Fruit fly (Drosophila melanogaster) whole organism, embryonic: ENCODE measurements around the gene CG43954.

ENCODE experiments used
- Atf3 ChIP-seq: fragments of 200-800 bp; sonication (Bioruptor generic); optimal IDR thresholded peaks from 3 replicates; lab custom pipeline; 2016; ENCODE audit warnings: missing biosample characterization, missing genetic modification characterization
- CG13287 ChIP-seq: fragments of 200-800 bp; sonication (Bioruptor generic); IDR thresholded peaks from 2 replicates; pipeline ENCODE4 v1.3.6; 2022; ENCODE audit warnings: missing biosample characterization, missing genetic modification characterization; ENCODE audit not compliant: partially characterized antibody
- CG14860 ChIP-seq: fragments of 200-800 bp; sonication (Bioruptor generic); IDR thresholded peaks from 3 replicates; pipeline ENCODE4 v1.3.6; 2022; ENCODE audit warnings: missing biosample characterization, missing genetic modification characterization; ENCODE audit not compliant: partially characterized antibody
- CG15601 ChIP-seq: fragments of 200-800 bp; sonication (Bioruptor generic); optimal IDR thresholded peaks from 3 replicates; lab custom pipeline; 2019; ENCODE audit warnings: missing biosample characterization, mild to moderate bottlenecking, missing genetic modification characterization, moderate library complexity
- CG17359 ChIP-seq: fragments of 200-800 bp; sonication (Bioruptor generic); optimal IDR thresholded peaks from 3 replicates; lab custom pipeline; 2018; ENCODE audit warnings: missing biosample characterization, mild to moderate bottlenecking, missing genetic modification characterization, moderate library complexity
- CG17912 ChIP-seq: fragments of 200-800 bp; sonication (Bioruptor generic); optimal IDR thresholded peaks from 2 replicates; lab custom pipeline; 2018; ENCODE audit warnings: missing biosample characterization, mild to moderate bottlenecking, missing genetic modification characterization
- CG18011 ChIP-seq: fragments of 200-800 bp; sonication (Bioruptor generic); optimal IDR thresholded peaks from 2 replicates; lab custom pipeline; 2017; ENCODE audit warnings: missing biosample characterization, missing genetic modification characterization, mild to moderate bottlenecking, moderate library complexity, missing genotype
- CG18476 ChIP-seq: fragments of 200-800 bp; sonication (Bioruptor generic); optimal IDR thresholded peaks from 2 replicates; lab custom pipeline; 2016; ENCODE audit warnings: missing biosample characterization, mild to moderate bottlenecking, missing genetic modification characterization
- CG2202 ChIP-seq: fragments of 200-800 bp; sonication (Bioruptor generic); optimal IDR thresholded peaks from 2 replicates; lab custom pipeline; 2018; ENCODE audit warnings: missing biosample characterization, mild to moderate bottlenecking, missing genetic modification characterization
- CG2712 ChIP-seq: fragments of 200-800 bp; optimal IDR thresholded peaks from 3 replicates; lab custom pipeline; 2019; ENCODE audit warnings: missing biosample characterization, mild to moderate bottlenecking, missing genetic modification characterization, moderate library complexity
- CG31388 ChIP-seq: fragments of 200-800 bp; sonication (Bioruptor generic); optimal IDR thresholded peaks from 2 replicates; lab custom pipeline; 2016; ENCODE audit warnings: missing biosample characterization, missing genetic modification characterization
- CG4282 ChIP-seq: fragments of 200-800 bp; sonication (Bioruptor generic); optimal IDR thresholded peaks from 2 replicates; lab custom pipeline; 2016; ENCODE audit warnings: missing biosample characterization, missing genetic modification characterization
- CG4360 ChIP-seq: fragments of 200-800 bp; sonication (Bioruptor generic); IDR thresholded peaks from 2 replicates; pipeline ENCODE4 v1.3.6; 2022; ENCODE audit warnings: missing biosample characterization, missing genetic modification characterization
- CG4424 ChIP-seq: fragments of 200-800 bp; sonication (Bioruptor generic); optimal IDR thresholded peaks from 3 replicates; lab custom pipeline; 2016; ENCODE audit warnings: missing biosample characterization, missing genetic modification characterization
- CG5953 ChIP-seq: fragments of 200-800 bp; sonication (Bioruptor generic); IDR thresholded peaks from 2 replicates; pipeline ENCODE4 v1.3.6; 2022; ENCODE audit warnings: missing biosample characterization, missing genetic modification characterization
- CG6654 ChIP-seq: fragments of 200-800 bp; sonication (Bioruptor generic); optimal IDR thresholded peaks from 2 replicates; lab custom pipeline; 2017; ENCODE audit warnings: missing biosample characterization, mild to moderate bottlenecking, missing genetic modification characterization
- CG7556 ChIP-seq: fragments of 200-800 bp; sonication (Bioruptor generic); optimal IDR thresholded peaks from 2 replicates; lab custom pipeline; 2017; ENCODE audit warnings: missing biosample characterization, mild to moderate bottlenecking, missing genetic modification characterization
- CG7839 ChIP-seq: fragments of 200-800 bp; sonication (Bioruptor generic); optimal IDR thresholded peaks from 3 replicates; lab custom pipeline; 2018; ENCODE audit warnings: missing biosample characterization, mild to moderate bottlenecking, missing genetic modification characterization, moderate library complexity
- CG9932 ChIP-seq: fragments of 200-800 bp; sonication (Bioruptor generic); IDR thresholded peaks from 2 replicates; pipeline ENCODE4 v1.3.6; 2022; ENCODE audit warnings: missing biosample characterization, missing genetic modification characterization
- CrebB ChIP-seq: fragments of 200-800 bp; sonication (Bioruptor generic); optimal IDR thresholded peaks from 3 replicates; lab custom pipeline; 2018; ENCODE audit warnings: missing biosample characterization, mild to moderate bottlenecking, missing genetic modification characterization
- D ChIP-seq, 2 experiments: fragments of 200-800 bp in 1 of 2; fragments of >200 bp in 1 of 2; sonication (Bioruptor generic) in 1 of 2; optimal IDR thresholded peaks; 2 replicates in 1 of 2; 3 replicates in 1 of 2; lab custom pipeline; 2017; ENCODE audit warnings: mild to moderate bottlenecking in 1 of 2, missing biosample characterization in 1 of 2, missing genetic modification characterization in 1 of 2, missing genetic modification reagents in 1 of 2
- Dip2 ChIP-seq: fragments of 200-800 bp; sonication (Bioruptor generic); IDR thresholded peaks from 2 replicates; pipeline ENCODE4 v1.3.6; 2022; ENCODE audit warnings: missing biosample characterization, missing genetic modification characterization
- Dip3 ChIP-seq: fragments of 200-800 bp; sonication (Bioruptor generic); optimal IDR thresholded peaks from 3 replicates; lab custom pipeline; 2016; ENCODE audit warnings: missing biosample characterization, missing genetic modification characterization
- Dp ChIP-seq: fragments of 200-800 bp; sonication (Bioruptor generic); optimal IDR thresholded peaks from 2 replicates; lab custom pipeline; 2018; ENCODE audit warnings: missing biosample characterization, mild to moderate bottlenecking, missing genetic modification characterization, moderate library complexity
- Drgx ChIP-seq: fragments of 200-800 bp; sonication (Bioruptor generic); IDR thresholded peaks from 2 replicates; pipeline ENCODE4 v1.3.6; 2022; ENCODE audit warnings: missing biosample characterization, missing genetic modification characterization
- Ets97D ChIP-seq: fragments of 200-800 bp; sonication (Bioruptor generic); optimal IDR thresholded peaks from 3 replicates; lab custom pipeline; 2016; ENCODE audit warnings: missing biosample characterization, missing genetic modification characterization
- Hr39 ChIP-seq: fragments of >200 bp; optimal IDR thresholded peaks from 2 replicates; lab custom pipeline; 2017
- Meics ChIP-seq: fragments of 200-800 bp; sonication (Bioruptor generic); optimal IDR thresholded peaks from 2 replicates; lab custom pipeline; 2017; ENCODE audit warnings: missing biosample characterization, mild to moderate bottlenecking, missing genetic modification characterization
- Optix ChIP-seq: fragments of 200-800 bp; sonication (Bioruptor generic); IDR thresholded peaks from 3 replicates; pipeline ENCODE4 v1.3.6; 2022; ENCODE audit warnings: missing biosample characterization, missing genetic modification characterization
- ap ChIP-seq: fragments of 200-800 bp; sonication (Bioruptor generic); IDR thresholded peaks from 2 replicates; pipeline ENCODE4 v1.3.6; 2022; ENCODE audit warnings: missing biosample characterization, missing genetic modification characterization
- ara ChIP-seq: fragments of 200-800 bp; sonication (Bioruptor generic); IDR thresholded peaks from 2 replicates; pipeline ENCODE4 v1.3.6; 2022; ENCODE audit warnings: missing biosample characterization, missing genetic modification characterization
- ase ChIP-seq: fragments of 200-800 bp; sonication (Bioruptor generic); IDR thresholded peaks from 3 replicates; pipeline ENCODE4 v1.3.6; 2022; ENCODE audit warnings: missing biosample characterization, missing genetic modification characterization
- cas ChIP-seq: fragments of 200-800 bp; sonication (Bioruptor generic); IDR thresholded peaks from 2 replicates; pipeline ENCODE4 v1.3.6; 2022; ENCODE audit warnings: missing biosample characterization, missing genetic modification characterization
- fd3F ChIP-seq: fragments of 200-800 bp; sonication (Bioruptor generic); optimal IDR thresholded peaks from 2 replicates; lab custom pipeline; 2018; ENCODE audit warnings: missing biosample characterization, mild to moderate bottlenecking, missing genetic modification characterization, moderate library complexity
- gcm2 ChIP-seq: fragments of 200-800 bp; sonication (Bioruptor generic); optimal IDR thresholded peaks from 2 replicates; lab custom pipeline; 2016; ENCODE audit warnings: missing biosample characterization, missing genetic modification characterization
- gt ChIP-seq: fragments of 200-800 bp; sonication (Bioruptor generic); IDR thresholded peaks from 2 replicates; pipeline ENCODE4 v1.3.6; 2022; ENCODE audit warnings: missing biosample characterization, missing genetic modification characterization
- hkb ChIP-seq, 2 experiments: fragments of 200-800 bp in 1 of 2; fragments of >200 bp in 1 of 2; sonication (Bioruptor generic) in 1 of 2; IDR thresholded peaks in 1 of 2; optimal IDR thresholded peaks in 1 of 2; 2 replicates each; pipeline versions ENCODE4 v1.3.6 to Lab custom; 2017 to 2022; ENCODE audit warnings: missing biosample characterization in 1 of 2, missing genetic modification characterization in 1 of 2
- inv ChIP-seq: fragments of 200-800 bp; sonication (Bioruptor generic); IDR thresholded peaks from 2 replicates; pipeline ENCODE4 v1.3.6; 2022; ENCODE audit warnings: missing biosample characterization, missing genetic modification characterization; ENCODE audit not compliant: partially characterized antibody
- kay ChIP-seq: fragments of 200-800 bp; sonication (Bioruptor generic); optimal IDR thresholded peaks from 2 replicates; lab custom pipeline; 2016; ENCODE audit warnings: missing biosample characterization, missing genetic modification characterization
- nmo ChIP-seq: fragments of 200-800 bp; sonication (Bioruptor generic); optimal IDR thresholded peaks from 2 replicates; lab custom pipeline; 2018; ENCODE audit warnings: missing biosample characterization, mild to moderate bottlenecking, missing genetic modification characterization, moderate library complexity
- nom ChIP-seq: fragments of 200-800 bp; sonication (Bioruptor generic); optimal IDR thresholded peaks from 2 replicates; lab custom pipeline; 2017; ENCODE audit warnings: missing biosample characterization, missing genetic modification characterization, mild to moderate bottlenecking, moderate library complexity, missing genetic modification reagents
- odd ChIP-seq: fragments of 200-800 bp; sonication (Bioruptor generic); optimal IDR thresholded peaks from 2 replicates; lab custom pipeline; 2017; ENCODE audit warnings: missing biosample characterization, mild to moderate bottlenecking, missing genetic modification characterization
- pfk ChIP-seq: fragments of 200-800 bp; sonication (Bioruptor generic); optimal IDR thresholded peaks from 2 replicates; lab custom pipeline; 2018; ENCODE audit warnings: missing biosample characterization, mild to moderate bottlenecking, missing genetic modification characterization, moderate library complexity
- sens-2 ChIP-seq: fragments of 200-800 bp; sonication (Bioruptor generic); IDR thresholded peaks from 2 replicates; pipeline ENCODE4 v1.3.6; 2022; ENCODE audit warnings: missing biosample characterization, missing genetic modification characterization
- seq ChIP-seq: fragments of 200-800 bp; sonication (Bioruptor generic); IDR thresholded peaks from 2 replicates; pipeline ENCODE4 v1.3.6; 2022; ENCODE audit warnings: missing biosample characterization, missing genetic modification characterization
- slp2 ChIP-seq: fragments of 200-800 bp; sonication (Bioruptor generic); optimal IDR thresholded peaks from 2 replicates; lab custom pipeline; 2016; ENCODE audit warnings: missing biosample characterization, missing genetic modification characterization
- tll ChIP-seq, 2 experiments: fragments of 200-800 bp in 1 of 2; fragments of >200 bp in 1 of 2; sonication (Bioruptor generic) in 1 of 2; optimal IDR thresholded peaks; 2 replicates each; lab custom pipeline; 2017 to 2019; ENCODE audit warnings: missing biosample characterization in 2 of 2, missing genetic modification characterization in 2 of 2, mild to moderate bottlenecking in 1 of 2, moderate library complexity in 1 of 2

CG43954 gene

DNA sequence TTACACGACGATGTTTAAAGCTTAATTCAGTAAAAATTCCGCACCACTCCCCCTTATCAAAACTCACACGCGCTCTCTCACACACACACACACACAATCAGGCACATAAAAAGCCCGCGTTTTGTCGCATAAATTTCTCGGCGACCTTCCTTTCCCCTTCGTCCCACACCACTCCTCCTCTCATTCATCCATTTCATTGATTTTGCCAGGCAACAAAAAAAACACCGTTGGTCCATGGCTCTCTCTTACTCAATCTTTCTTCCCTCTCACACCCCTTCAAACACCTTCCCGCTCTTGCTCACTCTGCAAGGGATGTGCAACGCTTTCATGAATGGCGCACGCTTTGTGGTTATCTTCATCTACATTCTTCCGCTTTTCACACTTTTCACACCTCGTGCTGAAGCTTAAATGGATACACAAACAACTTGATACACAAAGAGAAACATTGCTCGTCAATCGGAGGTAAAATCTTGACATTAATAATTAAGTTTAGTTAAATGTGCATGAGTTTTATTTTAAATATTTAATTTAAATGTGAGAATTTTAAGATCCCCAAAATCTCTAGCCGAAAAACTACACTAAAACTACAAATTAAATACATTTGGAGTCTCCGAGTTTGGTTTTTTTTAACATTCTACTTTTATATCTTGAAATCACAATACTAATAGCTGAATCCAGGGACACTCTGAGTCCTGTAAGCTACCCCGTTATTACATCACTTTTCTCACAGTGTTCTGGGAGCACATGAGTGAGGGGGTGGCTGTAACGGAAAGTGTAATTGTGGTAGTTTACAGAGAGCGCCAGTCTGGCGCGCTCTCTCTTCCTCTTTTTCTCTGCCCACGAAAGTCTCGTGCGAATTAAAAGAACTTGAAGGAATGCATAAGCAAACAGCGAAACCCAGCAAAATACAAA is 51.3 kb downstream of the CG43954 start (continued):
- TF ChIP-seq gcm2 (GFP tag; lab: Kevin White, UChicago) (peak; percentile 73), CG5953 (peak; percentile 92), nmo (GFP tag; lab: Kevin White, UChicago) (peak; percentile 99), Dp (no peak), CG7556 (GFP tag; lab: Kevin White, UChicago) (peak; percentile 99), seq (GFP tag; lab: Robert Waterston, UW) (peak; percentile 95), CG4360 (GFP tag; lab: Robert Waterston, UW) (peak; percentile 77), CG7839 (tag; lab: Kevin White, UChicago) (peak; percentile 98), ap (GFP tag; lab: Robert Waterston, UW) (peak; percentile 90), CG2712 (peak; percentile 97), kay (GFP tag; lab: Kevin White, UChicago) (peak; percentile 86), slp2 (peak; percentile 84), D (optimal IDR thresholded peaks at IDR 0.05; lab: Kevin White, UChicago) (no peak), D (GFP tag; optimal IDR thresholded peaks at IDR 0.05; lab: Kevin White, UChicago) (peak; percentile 99), CG17359 (tag; lab: Kevin White, UChicago) (peak; percentile 98), CG9932 (GFP tag; lab: Robert Waterston, UW) (peak; percentile 91), ase (peak; percentile 91), fd3F (GFP tag; lab: Kevin White, UChicago) (peak; percentile 94), pfk (GFP tag; lab: Kevin White, UChicago) (peak; percentile 8), CG14860 (GFP tag; lab: Robert Waterston, UW) (no peak), hkb (optimal IDR thresholded peaks at IDR 0.05; lab: Kevin White, UChicago) (no peak), hkb (GFP tag; IDR thresholded peaks at IDR 0.05; lab: Robert Waterston, UW) (peak; percentile 96), CG18011 (GFP tag; lab: Kevin White, UChicago) (peak; percentile 82), Dip3 (GFP tag; lab: Kevin White, UChicago) (peak; percentile 88), CrebB (tag; lab: Kevin White, UChicago) (peak; percentile 78), CG4424 (GFP tag; lab: Kevin White, UChicago) (peak; percentile 98), tll (GFP tag; optimal IDR thresholded peaks at IDR 0.05; lab: Kevin White, UChicago) (peak in 1 of 2 experiments; percentile 21), CG4282 (GFP tag; lab: Kevin White, UChicago) (peak; percentile 63), Optix (peak; percentile 92), gt (GFP tag; lab: Robert Waterston, UW) (peak; percentile 93), Dip2 (GFP tag; lab: Robert Waterston, UW) (0 out of 2 replicates have a peak, but pooled peaks have one; percentile 48), Ets97D (GFP tag; lab: Kevin White, UChicago) (peak; percentile 78), Meics (peak; percentile 97), CG31388 (GFP tag; lab: Kevin White, UChicago) (peak; percentile 91), odd (GFP tag; lab: Kevin White, UChicago) (peak; percentile 96), CG2202 (tag; lab: Kevin White, UChicago) (peak; percentile 92), inv (GFP tag; lab: Robert Waterston, UW) (no peak), Atf3 (GFP tag; lab: Kevin White, UChicago) (peak; percentile 88), CG17912 (GFP tag; lab: Kevin White, UChicago) (peak; percentile 77), Hr39 (lab: Kevin White, UChicago) (no peak), sens-2 (GFP tag; lab: Robert Waterston, UW) (peak; percentile 92), CG18476 (GFP tag; lab: Kevin White, UChicago) (peak; percentile 97), CG15601 (tag; lab: Kevin White, UChicago) (peak; percentile 96), CG13287 (GFP tag; lab: Robert Waterston, UW) (no peak), CG6654 (GFP tag; lab: Kevin White, UChicago) (peak; percentile 92), ara (GFP tag; lab: Robert Waterston, UW) (peak; percentile 92), nom (peak; percentile 88), cas (peak; percentile 81), Drgx (peak; percentile 94)
